Worm (Caenorhabditis elegans) whole organism, mixed stage, embryonic: ENCODE results near the gene srbc-24.

Experiments
- bed-3 ChIP-seq: fragments of 200-800 bp; sonication (Bioruptor generic); optimal IDR thresholded peaks from 3 replicates; lab custom pipeline; 2018; ENCODE audit warnings: mild to moderate bottlenecking, missing genetic modification characterization, moderate library complexity, missing compliant biosample characterization
- ces-1 ChIP-seq: fragments of 150-350 bp; optimal IDR thresholded peaks from 2 replicates; lab custom pipeline; 2014; ENCODE audit warnings: missing biosample characterization, missing genetic modification reagents, missing genetic modification characterization
- elt-3 ChIP-seq: fragments of 150-350 bp; optimal IDR thresholded peaks from 2 replicates; lab custom pipeline; 2014; ENCODE audit warnings: missing biosample characterization, missing genetic modification characterization
- lin-13 ChIP-seq: fragments of 150-350 bp; optimal IDR thresholded peaks from 2 replicates; lab custom pipeline; 2014; ENCODE audit warnings: missing biosample characterization, missing genetic modification characterization
- mep-1 ChIP-seq: fragments of 150-350 bp; optimal IDR thresholded peaks from 2 replicates; lab custom pipeline; 2017; ENCODE audit warnings: missing biosample characterization, missing genetic modification reagents, missing genetic modification characterization, inconsistent platforms
- nhr-237 ChIP-seq: fragments of 150-350 bp; optimal IDR thresholded peaks from 2 replicates; lab custom pipeline; 2014; ENCODE audit warnings: missing biosample characterization, missing genetic modification characterization
- sem-2 ChIP-seq: fragments of 200-800 bp; sonication (Bioruptor generic); optimal IDR thresholded peaks from 2 replicates; lab custom pipeline; 2018; ENCODE audit warnings: mild to moderate bottlenecking, missing genetic modification characterization, missing compliant biosample characterization
- snpc-4 ChIP-seq: fragments of 150-350 bp; optimal IDR thresholded peaks from 2 replicates; lab custom pipeline; 2014; ENCODE audit warnings: missing biosample characterization, missing genetic modification characterization

DNA sequence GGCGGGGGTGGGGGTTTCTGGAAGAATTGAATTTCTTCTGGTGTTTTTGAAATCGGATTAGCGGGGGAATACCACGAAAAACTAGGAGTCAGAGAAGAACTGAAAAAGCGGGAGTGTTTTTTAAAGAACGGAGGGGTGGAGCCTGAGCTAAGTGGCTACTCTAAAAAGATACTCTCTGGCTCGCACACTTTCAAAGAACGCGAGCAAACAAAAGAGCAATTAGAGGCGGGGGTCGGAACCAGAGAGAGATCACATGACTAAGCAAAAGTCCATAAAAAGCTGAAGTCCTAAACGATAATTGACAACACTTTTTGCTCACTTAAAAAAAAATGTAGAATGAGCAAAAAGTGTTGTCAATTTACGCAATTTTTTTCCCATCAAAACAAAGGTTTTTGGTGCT, 17.2 kb upstream of the srbc-24 start:
- TF ChIP-seq nhr-237 (tag; lab: Kevin White, UChicago) (no peak), sem-2 (GFP tag; lab: Kevin White, UChicago) (no peak), mep-1 (tag; lab: Kevin White, UChicago) (no peak), lin-13 (no peak), bed-3 (GFP tag; lab: Kevin White, UChicago) (no peak), snpc-4 (tag; lab: Kevin White, UChicago) (no peak), elt-3 (tag; lab: Kevin White, UChicago) (no peak), ces-1 (GFP tag; lab: Kevin White, UChicago) (no peak)
